Worm (Caenorhabditis elegans): Measurements from ENCODE around the gene zmp-1.
A peak's percentile ranks its signal among the peaks of the same experiment; 100 is the strongest.

zmp-1 gene

DNA sequence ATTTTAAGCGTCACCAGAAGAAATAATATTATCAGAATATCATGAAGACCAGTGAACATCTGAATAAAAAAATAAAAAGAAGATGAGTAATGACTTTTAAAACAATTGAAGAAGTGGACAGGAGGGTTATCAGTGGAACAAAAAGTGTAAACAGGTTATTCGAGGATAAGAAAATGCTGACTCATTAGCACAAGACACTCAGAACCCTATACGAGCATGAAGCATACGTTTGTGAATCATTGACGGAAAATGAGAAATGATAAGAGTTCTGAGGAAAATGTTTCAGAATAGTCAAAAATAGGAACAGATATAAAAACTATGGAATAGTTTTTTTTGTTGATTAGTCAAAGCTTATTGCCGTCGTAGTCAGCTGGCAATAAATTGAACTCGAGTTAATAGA, at the start of gene zmp-1:
TSS of gene zmp-1 (minus strand) at position 101 of the 400 bp plus-strand sequence.
- no peak for TF ChIP-seq hlh-12 (tag; optimal IDR thresholded peaks at IDR 0.05)
- TF ChIP-seq pbrm-1 (GFP tag; IDR thresholded peaks at IDR 0.05) = no peak
- TF ChIP-seq tlf-1 (GFP tag; optimal IDR thresholded peaks at IDR 0.05) = no peak
- TF ChIP-seq rpc-1 (optimal IDR thresholded peaks at IDR 0.05) = no peak
- TF ChIP-seq rpc-1 (tag; optimal IDR thresholded peaks at IDR 0.05) = no peak
- TF ChIP-seq C06A6.2 (GFP tag; conservative IDR thresholded peaks at IDR 0.05) = no peak
- TF ChIP-seq mes-4 (tag; optimal IDR thresholded peaks at IDR 0.05) = no peak
- no peak for TF ChIP-seq atf-7 (tag; optimal IDR thresholded peaks at IDR 0.05)

DNA sequence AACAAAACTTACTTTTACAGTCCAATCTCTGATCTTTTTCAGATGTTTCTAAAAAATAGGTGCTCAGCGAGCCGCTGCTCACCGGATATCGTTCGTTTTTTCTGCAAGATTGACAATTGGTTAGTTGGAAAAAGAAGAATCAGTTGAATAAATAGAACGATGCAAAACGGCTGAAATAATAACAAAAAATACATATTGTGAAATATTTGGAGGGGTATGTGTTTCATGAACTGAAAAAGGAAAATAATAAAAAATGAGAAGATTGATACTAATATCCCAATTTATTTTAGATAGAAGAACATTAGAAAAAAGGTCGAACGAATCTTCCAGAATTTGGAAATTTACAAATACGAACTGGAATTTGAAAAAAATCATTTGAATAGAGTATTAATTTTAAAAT, 49.3 kb upstream of the zmp-1 start, which contains the start of gene frm-2:
TSS of gene frm-2 (minus strand) at position 101 of the 400 bp plus-strand sequence.
- TF ChIP-seq snpc-3.4 (tag; optimal IDR thresholded peaks at IDR 0.05) (no peak), dox-1 (GFP tag; IDR thresholded peaks at IDR 0.05) (no peak), attf-3 (GFP tag; conservative IDR thresholded peaks at IDR 0.05) (no peak), lsl-1 (GFP tag; optimal IDR thresholded peaks at IDR 0.05) (no peak)

ce11 chrIII:5981407-5981806, 48.7 kb upstream of the zmp-1 start:
- TF ChIP-seq cebp-1 (GFP tag; IDR thresholded peaks at IDR 0.05) (no peak), cebp-1 (tag; optimal IDR thresholded peaks at IDR 0.05) (peak; percentile 41), nhr-80 (tag; optimal IDR thresholded peaks at IDR 0.05) (peak; percentile 83), ets-4 (GFP tag; optimal IDR thresholded peaks at IDR 0.05) (peak; percentile 38), egl-18 (GFP tag; IDR thresholded peaks at IDR 0.05) (no peak), Y79H2A.3 (GFP tag; conservative IDR thresholded peaks at IDR 0.05) (no peak)

DNA sequence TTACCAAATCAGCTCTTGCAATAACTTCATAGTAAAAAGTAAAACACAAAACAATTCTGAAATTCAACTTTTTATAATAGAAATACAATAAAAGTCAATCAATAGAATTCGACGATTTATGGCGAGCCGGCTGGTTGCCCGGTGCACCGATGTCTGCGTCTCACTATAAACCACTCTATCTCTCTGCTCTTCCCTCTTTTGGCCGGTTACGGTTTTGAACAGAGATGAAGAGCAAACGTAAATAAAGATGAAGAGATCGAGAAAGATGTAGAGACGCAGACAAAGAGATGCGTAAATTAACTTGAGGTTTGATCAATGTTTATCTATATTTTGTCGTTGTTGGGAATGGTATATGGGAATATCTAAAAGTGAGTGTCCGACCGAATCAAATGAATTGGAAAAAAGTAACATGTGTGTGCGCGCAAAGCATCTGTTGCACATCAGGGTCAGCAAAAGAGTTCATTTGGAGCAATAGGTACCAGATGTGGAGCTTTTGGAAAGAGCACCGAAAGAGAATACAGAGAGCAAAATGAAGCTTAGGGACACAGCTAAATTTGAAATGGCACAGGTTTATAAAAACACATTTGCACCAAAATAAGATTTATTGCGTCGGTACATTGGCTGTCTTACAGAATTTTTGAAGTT, 47.6 kb upstream of the zmp-1 start:
- TF ChIP-seq hmg-1.2 (GFP tag; IDR thresholded peaks at IDR 0.05) = peak; percentile 66; the same call in 1 of the 2 replicates
- TF ChIP-seq ccch-3 (GFP tag; optimal IDR thresholded peaks at IDR 0.05) = no peak

DNA sequence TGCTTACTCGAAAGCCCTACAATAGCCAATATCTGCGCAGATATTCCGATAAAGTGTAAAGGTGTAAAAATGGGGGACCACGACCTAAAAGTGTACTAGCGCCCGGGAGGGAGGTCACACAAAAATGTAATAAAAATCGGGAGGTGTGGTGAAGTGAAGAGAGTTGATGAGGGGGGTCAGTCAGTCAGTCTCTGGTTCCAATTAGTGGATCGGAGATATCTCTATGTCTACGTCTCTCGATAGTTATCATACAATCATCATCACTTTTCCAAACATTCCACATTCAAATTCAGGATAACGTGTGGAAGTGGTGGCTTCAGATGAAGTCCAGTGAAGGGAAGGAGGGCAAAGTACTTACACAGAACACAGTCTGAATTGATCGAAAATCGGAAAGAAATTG, 43.3 kb upstream of the zmp-1 start:
- TF ChIP-seq F39B2.1 (GFP tag; IDR thresholded peaks at IDR 0.05) (no peak), repo-1 (tag; optimal IDR thresholded peaks at IDR 0.05) (no peak)

DNA sequence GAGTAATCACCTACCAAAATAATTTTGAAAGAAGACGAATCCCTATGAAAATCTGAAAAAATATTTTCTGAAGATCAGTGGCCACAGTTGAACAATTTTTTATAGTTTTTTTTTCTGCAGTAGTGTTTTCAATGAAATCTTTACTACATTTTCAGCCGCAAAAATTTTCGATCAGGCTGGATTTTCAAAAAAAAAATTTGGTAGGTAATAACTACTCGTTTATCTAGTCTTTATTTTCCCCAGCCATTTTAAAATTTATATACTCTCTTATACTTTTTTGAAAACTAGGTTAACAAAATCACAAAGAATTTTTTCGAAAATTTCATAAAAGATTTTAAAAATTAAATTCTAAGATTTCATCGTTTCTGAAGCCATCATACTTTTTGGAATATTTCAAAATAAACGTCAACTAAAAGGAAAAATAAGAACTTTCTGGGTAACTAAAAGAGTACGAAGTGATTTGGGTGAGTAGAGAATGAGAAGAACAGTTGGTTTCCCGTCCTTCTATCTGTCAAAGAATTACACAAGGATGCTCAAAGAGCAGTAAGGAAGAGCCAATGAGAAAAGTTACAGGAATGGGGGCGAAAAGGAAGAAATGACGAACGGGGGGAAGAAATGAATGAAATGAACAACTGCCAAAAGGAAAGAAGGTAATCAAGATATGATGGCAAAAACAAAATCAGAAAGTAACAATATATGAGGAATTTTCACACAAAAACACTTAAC, 42.4 kb upstream of the zmp-1 start, which contains the start of gene mlp-1:
TSS of gene mlp-1 (minus strand) at position 51 of the 726 bp plus-strand sequence.
- TF ChIP-seq aptf-2 (GFP tag; conservative IDR thresholded peaks at IDR 0.05) = no peak
- no peak for TF ChIP-seq ceh-79 (tag; optimal IDR thresholded peaks at IDR 0.05)
- TF ChIP-seq sdz-38 (tag; optimal IDR thresholded peaks at IDR 0.05) = no peak
- no peak for TF ChIP-seq nhr-27 (tag; optimal IDR thresholded peaks at IDR 0.05)
- TF ChIP-seq gei-17 (GFP tag; optimal IDR thresholded peaks at IDR 0.05) = no peak
- TF ChIP-seq snpc-1.1 (tag; optimal IDR thresholded peaks at IDR 0.05; ENCODE audit: insufficient read depth) = no peak
- TF ChIP-seq Y53G8AR.9 (GFP tag; conservative IDR thresholded peaks at IDR 0.05) = no peak
- TF ChIP-seq nhr-80 (tag; optimal IDR thresholded peaks at IDR 0.05) = no peak

Measured in whole organism, young adult.